Fruit fly (Drosophila melanogaster): ENCODE measurements around the gene Cyp28d2.

The Cyp28d2 gene

DNA sequence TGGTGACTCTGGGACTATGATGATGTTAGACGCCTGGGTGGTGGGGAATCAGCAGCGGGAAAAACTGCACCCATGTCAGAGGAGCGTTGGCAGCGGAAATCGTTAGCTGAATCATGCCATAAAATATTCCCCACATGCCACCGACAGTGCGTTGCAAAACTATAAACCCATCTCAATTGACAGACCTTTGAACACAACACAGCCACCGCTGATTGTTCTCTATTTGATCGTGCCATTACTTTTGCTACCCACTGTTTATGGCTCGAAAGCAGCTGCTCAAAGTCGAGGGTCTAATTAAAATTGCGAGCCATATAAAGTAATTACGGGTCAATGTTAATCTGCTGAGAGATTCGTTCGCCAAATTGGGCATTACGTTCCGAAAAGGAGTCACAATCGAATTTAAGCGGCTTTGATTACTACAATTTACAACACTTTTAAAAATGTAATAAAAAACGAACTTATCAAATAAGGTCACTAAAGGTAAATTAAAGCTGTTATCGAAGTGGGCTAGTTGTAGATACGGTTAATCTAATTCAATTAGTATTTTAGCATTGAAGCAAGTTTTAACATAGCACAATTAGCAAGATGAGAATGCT is 17.8 kb downstream of the Cyp28d2 start:
- TF ChIP-seq insv (optimal IDR thresholded peaks at IDR 0.05), result no peak
- TF ChIP-seq ttk (optimal IDR thresholded peaks at IDR 0.05), result no peak

DNA sequence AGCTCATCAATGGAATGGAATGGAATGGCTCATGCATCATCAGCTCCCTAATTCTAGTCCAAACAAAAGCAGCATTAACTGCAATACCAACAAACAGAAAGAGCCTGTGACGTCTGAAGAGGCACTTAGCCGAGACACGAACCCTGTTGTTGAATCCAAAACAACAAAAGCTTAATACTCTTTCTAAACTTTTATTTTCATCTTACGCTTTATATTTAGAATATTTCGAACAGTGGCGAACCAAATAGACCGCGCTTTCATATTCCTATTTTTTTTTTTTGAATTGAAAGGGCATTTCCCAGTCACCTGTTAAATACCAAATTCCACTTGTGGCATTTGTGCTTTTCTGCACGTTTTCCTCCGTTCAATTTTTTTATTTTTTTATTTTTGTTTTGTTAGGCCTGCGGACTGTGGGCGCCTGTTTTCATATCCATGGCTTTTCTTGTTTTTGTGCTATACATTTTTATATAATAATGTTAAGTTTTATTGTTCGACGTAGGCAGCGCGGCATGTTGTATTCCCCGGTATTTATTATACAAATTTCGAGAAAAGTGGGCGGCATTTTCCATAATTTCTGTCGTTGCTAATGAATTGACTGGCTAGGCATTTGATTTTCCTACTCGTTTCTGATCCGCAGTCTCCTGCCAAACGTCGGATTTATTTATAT is 18.6 kb downstream of the Cyp28d2 start:
- TF ChIP-seq ttk (optimal IDR thresholded peaks at IDR 0.05) (no peak), psq (optimal IDR thresholded peaks at IDR 0.05) (no peak), Myc (optimal IDR thresholded peaks at IDR 0.05) (no peak), Sin3A (optimal IDR thresholded peaks at IDR 0.05) (no peak)

DNA sequence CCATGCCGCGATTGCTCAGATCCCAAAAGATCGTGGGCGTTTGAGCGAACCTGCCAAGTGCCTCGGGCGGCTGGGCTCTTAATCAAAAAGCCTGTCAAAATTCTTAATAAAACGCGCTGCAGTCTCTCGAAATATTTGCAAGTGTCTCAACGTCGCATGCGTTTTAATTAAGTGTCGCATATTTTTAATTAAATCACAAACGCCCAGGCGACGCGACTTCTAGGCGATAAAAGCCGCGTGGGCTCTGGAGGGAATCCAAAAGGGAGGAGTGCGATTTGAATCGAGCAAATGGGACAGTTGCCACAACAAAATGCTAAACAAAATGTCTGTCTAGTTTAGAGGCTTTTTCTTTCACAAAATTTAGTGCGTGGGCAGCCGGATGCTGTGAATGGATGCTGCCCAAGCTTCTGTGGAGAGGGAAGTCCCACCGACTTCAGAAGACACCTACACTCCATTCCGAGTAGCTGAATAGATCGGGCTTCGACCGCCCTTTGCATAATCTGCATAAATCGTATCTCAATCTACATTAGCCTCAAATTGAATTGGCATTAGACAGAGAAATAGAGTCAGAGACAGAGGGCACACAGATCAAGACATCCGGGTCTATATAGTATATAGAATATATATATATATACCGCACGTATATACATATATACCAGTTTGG is 20.0 kb downstream of the Cyp28d2 start:
- TF ChIP-seq h (optimal IDR thresholded peaks at IDR 0.05), result no peak
- no peak for TF ChIP-seq Sin3A (optimal IDR thresholded peaks at IDR 0.05)
- TF ChIP-seq ttk (optimal IDR thresholded peaks at IDR 0.05), result no peak

DNA sequence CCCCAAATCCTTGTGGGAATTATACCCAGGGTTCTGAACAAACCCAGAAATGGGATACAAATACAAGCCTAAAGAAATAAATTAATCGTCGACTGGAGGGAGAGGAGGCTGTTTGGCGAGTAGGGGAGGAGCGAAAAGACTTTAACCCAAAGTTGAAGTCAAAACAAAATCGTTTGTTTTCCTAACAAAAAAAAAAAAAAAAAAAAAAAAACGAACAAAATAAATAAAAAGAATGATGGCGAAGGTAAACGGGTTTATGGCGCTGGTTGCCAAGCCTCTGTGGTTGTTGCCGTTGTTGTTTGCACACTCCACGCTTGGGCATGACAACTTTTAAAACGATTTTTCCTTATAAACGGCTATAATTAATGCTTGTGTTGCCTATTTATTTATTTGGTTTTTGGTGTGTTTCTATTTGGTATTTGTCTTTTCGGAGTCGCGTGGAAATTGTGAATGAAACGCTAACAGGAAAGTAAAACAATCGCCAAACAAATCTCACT is 21.6 kb downstream of the Cyp28d2 start:
- no peak for TF ChIP-seq Myc (optimal IDR thresholded peaks at IDR 0.05)
- no peak for TF ChIP-seq Sin3A (optimal IDR thresholded peaks at IDR 0.05)
- TF ChIP-seq insv (optimal IDR thresholded peaks at IDR 0.05), result no peak
- TF ChIP-seq h (optimal IDR thresholded peaks at IDR 0.05), result no peak
- no peak for TF ChIP-seq psq (optimal IDR thresholded peaks at IDR 0.05)
- TF ChIP-seq ttk (optimal IDR thresholded peaks at IDR 0.05), result no peak

DNA sequence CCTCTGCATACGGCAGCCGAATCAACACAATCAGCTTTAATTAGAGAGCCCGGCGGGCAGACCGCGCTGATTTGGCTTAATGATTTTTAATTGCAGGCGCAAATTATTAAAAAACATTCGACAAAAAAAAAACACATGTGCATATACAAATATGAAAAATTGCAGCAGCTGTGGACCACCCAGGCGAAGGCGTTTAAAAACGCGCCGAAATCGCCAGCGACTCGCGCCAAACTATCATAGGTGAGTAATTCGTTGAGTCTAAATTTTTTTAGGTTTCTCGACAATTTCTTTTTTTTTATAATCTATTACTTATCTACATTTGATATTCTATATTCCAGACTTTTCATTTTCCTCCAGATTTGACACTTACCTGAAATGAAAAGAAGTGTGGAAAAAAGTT is 22.2 kb downstream of the Cyp28d2 start:
- TF ChIP-seq h (optimal IDR thresholded peaks at IDR 0.05), result no peak
- no peak for TF ChIP-seq insv (optimal IDR thresholded peaks at IDR 0.05)
- no peak for TF ChIP-seq psq (optimal IDR thresholded peaks at IDR 0.05)
- no peak for TF ChIP-seq Myc (optimal IDR thresholded peaks at IDR 0.05)
- no peak for TF ChIP-seq ttk (optimal IDR thresholded peaks at IDR 0.05)
- TF ChIP-seq Sin3A (optimal IDR thresholded peaks at IDR 0.05), result no peak

DNA sequence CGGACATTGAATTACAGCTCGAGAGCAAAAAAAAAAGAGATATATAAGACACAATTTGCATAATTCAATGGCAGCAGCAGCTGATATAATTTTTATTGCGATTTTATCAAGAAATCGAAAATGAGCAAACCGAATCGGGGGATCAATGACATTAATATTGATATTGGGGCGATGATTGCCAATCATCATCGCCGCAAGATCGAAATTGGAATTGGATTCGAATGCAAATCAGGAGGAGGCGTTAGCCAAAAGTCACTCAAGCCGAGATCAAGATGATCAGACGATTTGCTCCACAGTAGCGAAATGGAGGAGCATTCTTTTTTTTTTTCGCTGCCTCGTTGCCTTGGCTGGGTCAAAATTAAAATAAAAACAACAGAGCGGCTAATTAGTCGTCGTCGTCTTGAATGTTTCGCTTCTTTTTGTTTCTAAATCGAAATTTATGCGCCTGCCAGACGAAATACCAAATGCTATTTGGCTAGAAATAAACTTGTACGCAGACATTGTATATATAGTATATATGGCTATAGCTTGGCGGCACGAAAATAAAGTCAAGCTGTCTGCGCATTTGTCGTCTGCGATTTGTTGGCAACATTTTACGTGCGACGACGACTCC is 22.8 kb downstream of the Cyp28d2 start:
- no peak for TF ChIP-seq Myc (optimal IDR thresholded peaks at IDR 0.05)
- no peak for TF ChIP-seq h (optimal IDR thresholded peaks at IDR 0.05)
- TF ChIP-seq psq (optimal IDR thresholded peaks at IDR 0.05), result no peak
- no peak for TF ChIP-seq insv (optimal IDR thresholded peaks at IDR 0.05)
- TF ChIP-seq Sin3A (optimal IDR thresholded peaks at IDR 0.05), result no peak
- TF ChIP-seq ttk (optimal IDR thresholded peaks at IDR 0.05), result no peak

DNA sequence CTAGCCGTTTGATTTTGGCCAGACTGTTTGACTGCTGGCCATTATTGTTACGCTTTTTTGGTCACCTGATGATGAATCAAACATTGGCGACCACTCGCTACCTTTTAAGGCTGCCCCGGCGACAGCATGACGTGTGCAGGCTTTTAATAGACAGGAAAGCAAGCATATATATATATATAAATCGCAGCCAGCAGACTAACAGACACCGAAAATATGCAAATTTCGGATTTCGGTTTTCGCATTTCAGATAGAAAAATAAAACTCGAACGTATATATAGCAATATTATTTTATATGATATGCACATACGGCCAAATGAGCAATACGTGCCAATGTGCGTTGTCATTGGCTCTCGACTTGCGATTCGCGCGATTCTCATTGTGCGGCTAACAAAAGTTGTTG is 23.7 kb downstream of the Cyp28d2 start:
- TF ChIP-seq psq (optimal IDR thresholded peaks at IDR 0.05), result no peak
- no peak for TF ChIP-seq ttk (optimal IDR thresholded peaks at IDR 0.05)
- TF ChIP-seq Myc (optimal IDR thresholded peaks at IDR 0.05), result no peak
- TF ChIP-seq Sin3A (optimal IDR thresholded peaks at IDR 0.05), result no peak
- TF ChIP-seq h (optimal IDR thresholded peaks at IDR 0.05), result no peak
- no peak for TF ChIP-seq insv (optimal IDR thresholded peaks at IDR 0.05)

DNA sequence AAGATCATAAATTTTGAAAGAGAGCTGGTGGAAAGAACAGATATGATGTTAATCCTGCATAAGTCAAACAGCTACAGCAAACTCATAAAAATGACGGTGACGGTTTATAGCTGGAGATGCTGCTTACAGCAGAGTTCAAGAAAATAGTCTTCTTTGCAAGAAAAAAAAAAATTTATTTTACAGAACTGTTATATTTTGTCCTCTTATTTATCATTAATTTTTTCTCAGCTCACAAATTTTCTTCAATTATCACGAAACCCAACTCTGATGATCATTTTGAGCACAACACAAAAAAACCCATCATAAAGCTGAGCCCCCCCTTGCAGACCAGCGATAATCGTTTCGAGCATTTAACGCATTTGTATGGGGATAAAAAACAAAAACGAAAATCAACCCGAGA is 24.4 kb downstream of the Cyp28d2 start:
- no peak for TF ChIP-seq h (optimal IDR thresholded peaks at IDR 0.05)
- no peak for TF ChIP-seq ttk (optimal IDR thresholded peaks at IDR 0.05)
- no peak for TF ChIP-seq Myc (optimal IDR thresholded peaks at IDR 0.05)
- TF ChIP-seq psq (optimal IDR thresholded peaks at IDR 0.05), result no peak
- TF ChIP-seq Sin3A (optimal IDR thresholded peaks at IDR 0.05), result no peak
- no peak for TF ChIP-seq insv (optimal IDR thresholded peaks at IDR 0.05)

DNA sequence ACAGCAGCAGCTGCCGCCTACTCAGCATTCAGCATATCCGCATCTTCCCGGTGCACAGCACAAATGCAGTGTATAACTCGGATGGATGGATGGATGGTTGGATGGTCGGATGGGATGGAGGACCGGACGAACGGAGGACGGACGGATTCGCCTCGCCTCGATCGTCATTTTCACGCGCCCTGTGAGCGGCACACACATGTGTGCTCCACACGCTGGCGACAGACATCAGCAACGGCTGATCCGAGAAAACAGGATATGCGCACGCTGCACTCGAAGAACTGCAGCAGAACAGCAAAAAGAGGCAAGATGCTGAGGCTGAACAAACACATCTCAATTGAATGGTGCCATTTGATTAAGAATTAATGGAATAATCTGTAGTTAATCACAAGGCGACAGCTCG is 25.1 kb downstream of the Cyp28d2 start:
- TF ChIP-seq psq (optimal IDR thresholded peaks at IDR 0.05), result no peak

DNA sequence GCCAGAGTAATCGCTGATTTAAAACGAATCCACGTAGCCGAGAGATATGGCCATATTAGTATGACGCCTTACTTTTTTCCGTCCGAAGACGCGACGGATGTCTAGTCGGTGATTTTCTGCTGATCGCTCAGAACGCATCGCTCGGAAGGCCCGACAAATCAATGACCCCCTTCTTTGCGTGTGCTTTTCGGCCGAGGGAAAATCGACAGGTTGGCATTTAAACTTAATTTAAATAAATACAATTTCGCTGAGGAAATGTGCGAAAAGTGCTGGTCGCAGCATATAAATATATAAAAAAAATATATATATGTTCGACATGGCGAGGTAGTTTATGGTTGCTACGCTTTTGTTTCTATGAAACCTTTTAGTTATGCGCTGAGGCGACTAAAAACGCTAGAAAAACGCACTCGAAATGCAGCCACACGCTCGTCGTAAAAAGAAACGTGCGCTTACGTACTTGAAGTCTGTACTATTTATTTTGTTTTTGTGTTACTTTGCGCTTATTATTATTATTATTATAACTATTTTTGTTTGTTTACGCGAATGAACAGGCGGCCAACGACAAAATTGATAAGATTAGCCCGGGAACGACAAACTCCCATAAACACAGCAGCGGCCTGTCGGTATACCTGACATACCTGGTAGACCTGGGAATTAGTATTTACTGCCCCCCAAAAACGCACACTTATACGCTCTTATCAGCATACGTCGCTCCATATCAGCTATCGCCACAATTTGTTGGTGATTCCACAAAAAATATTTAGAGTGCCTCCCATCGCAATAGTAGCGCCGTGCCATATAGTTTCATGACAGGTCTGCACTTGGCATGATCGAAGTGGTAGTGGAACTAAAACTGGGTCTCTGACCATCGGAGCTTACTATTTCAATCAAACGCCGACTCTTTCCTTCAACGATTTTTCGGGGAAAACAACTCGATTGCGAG is 26.2 kb downstream of the Cyp28d2 start:
- no peak for TF ChIP-seq Myc (optimal IDR thresholded peaks at IDR 0.05)
- TF ChIP-seq ttk (optimal IDR thresholded peaks at IDR 0.05), result no peak
- no peak for TF ChIP-seq h (optimal IDR thresholded peaks at IDR 0.05)

DNA sequence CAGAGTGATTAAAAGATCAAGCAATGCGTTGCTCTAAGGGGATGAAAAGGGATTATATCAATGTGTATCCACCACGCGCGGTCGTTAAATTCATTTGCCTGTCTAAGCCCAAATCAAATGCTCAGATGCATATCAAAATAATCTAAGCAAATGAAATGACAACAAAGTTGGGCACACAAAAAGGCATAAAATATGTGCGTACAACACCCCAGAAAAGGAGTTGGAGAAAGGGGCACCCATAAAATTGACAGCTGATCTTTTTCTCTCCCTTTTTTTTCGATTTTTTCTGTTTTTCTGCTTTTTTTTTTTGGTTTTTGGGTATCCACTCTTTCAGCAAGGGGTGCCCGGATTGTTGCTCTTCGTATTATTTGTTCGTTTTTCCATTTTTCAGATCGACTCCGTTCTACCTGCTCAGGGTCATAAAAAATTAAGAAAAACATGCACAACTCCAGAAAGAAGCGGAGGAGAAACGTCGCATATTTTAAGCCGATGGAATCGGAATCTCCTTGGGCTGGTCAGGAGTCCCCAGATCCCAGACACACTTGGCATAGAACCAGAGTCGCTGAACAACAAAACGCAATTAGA is 27.7 kb downstream of the Cyp28d2 start:
- no peak for TF ChIP-seq psq (optimal IDR thresholded peaks at IDR 0.05)

DNA sequence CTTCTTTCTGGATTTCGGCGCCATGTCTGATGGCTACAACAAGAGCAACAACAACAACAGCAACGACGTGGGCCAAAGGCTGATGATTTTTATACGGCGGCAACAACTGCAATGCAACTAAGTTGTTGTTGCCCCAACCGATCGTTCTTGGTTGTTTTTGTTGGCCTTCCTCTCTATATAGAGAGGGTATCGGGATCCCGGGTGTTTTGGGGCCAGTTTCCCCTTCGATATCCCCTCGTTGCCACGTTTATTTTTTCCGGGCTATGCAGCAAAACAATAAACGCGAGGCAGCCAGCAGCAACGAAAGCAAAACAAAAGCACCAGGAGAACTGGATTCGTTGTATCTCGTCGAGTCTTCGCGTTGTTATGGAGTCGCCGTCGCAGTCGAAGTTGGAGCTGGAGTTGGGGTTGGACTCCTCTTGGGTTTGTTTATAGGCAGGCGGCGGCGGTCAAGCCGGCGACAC is 29.3 kb downstream of the Cyp28d2 start:
- TF ChIP-seq insv (optimal IDR thresholded peaks at IDR 0.05), result no peak
